Worm (Caenorhabditis elegans): ENCODE data around the gene lst-5.

lst-5 gene

ce11 chrII:7060202-7060601 lies 37.5 kb downstream of the lst-5 start:
- TF ChIP-seq nhr-90 (tag; optimal IDR thresholded peaks at IDR 0.05) (peak; percentile 57), F57A8.1 (GFP tag; optimal IDR thresholded peaks at IDR 0.05) (no peak), mel-28 (tag; optimal IDR thresholded peaks at IDR 0.05; ENCODE audit: borderline replicate concordance) (no peak), T26A5.8 (tag; optimal IDR thresholded peaks at IDR 0.05) (no peak), nhr-120 (GFP tag; IDR thresholded peaks at IDR 0.05) (no peak), Y53G8AR.9 (GFP tag; conservative IDR thresholded peaks at IDR 0.05) (no peak), akir-1 (GFP tag; optimal IDR thresholded peaks at IDR 0.05) (no peak), fkh-3 (tag; optimal IDR thresholded peaks at IDR 0.05) (no peak), hmg-20 (GFP tag; IDR thresholded peaks at IDR 0.05) (no peak), nhr-80 (tag; optimal IDR thresholded peaks at IDR 0.05) (peak; percentile 98), ceh-91 (GFP tag; IDR thresholded peaks at IDR 0.05) (no peak), nfya-1 (tag; optimal IDR thresholded peaks at IDR 0.05; ENCODE audit: borderline replicate concordance, insufficient read depth) (no peak), B0035.1 (tag; optimal IDR thresholded peaks at IDR 0.05) (no peak), somi-1 (GFP tag; optimal IDR thresholded peaks at IDR 0.05) (no peak), ccch-3 (GFP tag; optimal IDR thresholded peaks at IDR 0.05) (no peak), Y79H2A.3 (GFP tag; conservative IDR thresholded peaks at IDR 0.05) (no peak), sdz-38 (tag; optimal IDR thresholded peaks at IDR 0.05) (no peak), let-607 (tag; optimal IDR thresholded peaks at IDR 0.05) (peak in 1 of 2 experiments; percentile 85), mxl-1 (tag; optimal IDR thresholded peaks at IDR 0.05) (no peak), ztf-22 (GFP tag; optimal IDR thresholded peaks at IDR 0.05) (peak; percentile 79), ztf-25 (GFP tag; IDR thresholded peaks at IDR 0.05) (no peak), lag-1 (GFP tag; IDR thresholded peaks at IDR 0.05) (no peak), F39B2.1 (GFP tag; IDR thresholded peaks at IDR 0.05) (no peak), egl-44 (GFP tag; IDR thresholded peaks at IDR 0.05) (no peak), T07F8.4 (tag; optimal IDR thresholded peaks at IDR 0.05) (no peak), ztf-6 (GFP tag; IDR thresholded peaks at IDR 0.05) (no peak), F33H1.4 (GFP tag; IDR thresholded peaks at IDR 0.05) (no peak), ztf-28 (GFP tag; IDR thresholded peaks at IDR 0.05) (no peak), efl-1 (GFP tag; optimal IDR thresholded peaks at IDR 0.05) (no peak), hlh-26 (GFP tag; conservative IDR thresholded peaks at IDR 0.05) (no peak), lin-54 (GFP tag; optimal IDR thresholded peaks at IDR 0.05) (no peak), madf-3 (GFP tag; IDR thresholded peaks at IDR 0.05) (no peak), attf-3 (GFP tag; conservative IDR thresholded peaks at IDR 0.05) (no peak), atf-7 (tag; optimal IDR thresholded peaks at IDR 0.05) (peak; percentile 89), K12H6.12 (tag; optimal IDR thresholded peaks at IDR 0.05) (no peak), pbrm-1 (GFP tag; IDR thresholded peaks at IDR 0.05) (no peak), tbp1 (GFP tag; optimal IDR thresholded peaks at IDR 0.05) (peak; percentile 32), dox-1 (GFP tag; IDR thresholded peaks at IDR 0.05) (peak; percentile 55; the same call in 1 of the 2 replicates), madf-6 (GFP tag; IDR thresholded peaks at IDR 0.05) (no peak), zim-3 (tag; optimal IDR thresholded peaks at IDR 0.05) (no peak), nfyb-1 (GFP tag; IDR thresholded peaks at IDR 0.05) (0 out of 2 replicates have a peak, but pooled peaks have one; percentile 47), cebp-2 (GFP tag; IDR thresholded peaks at IDR 0.05) (no peak), tlf-1 (GFP tag; optimal IDR thresholded peaks at IDR 0.05) (no peak), xnd-1 (tag; optimal IDR thresholded peaks at IDR 0.05) (no peak), madf-10 (tag; optimal IDR thresholded peaks at IDR 0.05) (peak; percentile 21), F37B4.10 (GFP tag; IDR thresholded peaks at IDR 0.05) (no peak), F23B12.7 (tag; optimal IDR thresholded peaks at IDR 0.05; ENCODE audit: insufficient read depth) (no peak), Y56A3A.18 (GFP tag; IDR thresholded peaks at IDR 0.05) (no peak), repo-1 (tag; optimal IDR thresholded peaks at IDR 0.05) (no peak), chd-7 (tag; optimal IDR thresholded peaks at IDR 0.05) (peak; percentile 30)

Measured in whole organism, young adult.